Worm (Caenorhabditis elegans) whole organism, L2 larva: ENCODE data around the gene K02F3.9.
A peak's percentile ranks its signal among the peaks of the same experiment; 100 is the strongest.

Source experiments
- C34F6.9 ChIP-seq: fragments of 150-350 bp; optimal IDR thresholded peaks from 2 replicates; lab custom pipeline; 2014; ENCODE audit warnings: missing biosample characterization, missing genetic modification characterization
- F13H6.1 ChIP-seq: sonication (generic microtip); optimal IDR thresholded peaks from 2 replicates; lab custom pipeline; 2016; ENCODE audit warnings: missing genetic modification characterization, missing compliant biosample characterization
- Y55F3AM.14 ChIP-seq: fragments of 200-800 bp; sonication (Bioruptor generic); optimal IDR thresholded peaks from 2 replicates; lab custom pipeline; 2018; ENCODE audit warnings: mild to moderate bottlenecking, missing genetic modification characterization, missing compliant biosample characterization
- ama-1 ChIP-seq: fragments of 150-350 bp; optimal IDR thresholded peaks from 2 replicates; lab custom pipeline; 2018; ENCODE audit warnings: inconsistent platforms
- blmp-1 ChIP-seq: sonication (generic microtip); optimal IDR thresholded peaks from 2 replicates; lab custom pipeline; 2017; ENCODE audit warnings: missing genetic modification characterization, mild to moderate bottlenecking, missing compliant biosample characterization, antibody characterized with exemption, moderate library complexity; ENCODE audit not compliant: insufficient read depth
- ceh-82 ChIP-seq: fragments of 150-350 bp; optimal IDR thresholded peaks from 2 replicates; lab custom pipeline; 2014; ENCODE audit warnings: missing biosample characterization, missing genetic modification characterization
- crh-2 ChIP-seq: sonication (generic microtip); optimal IDR thresholded peaks from 2 replicates; lab custom pipeline; 2017; ENCODE audit warnings: missing biosample characterization, missing genetic modification characterization
- dmd-4 ChIP-seq: sonication (generic microtip); optimal IDR thresholded peaks from 2 replicates; lab custom pipeline; 2017; ENCODE audit warnings: missing biosample characterization, missing genetic modification characterization
- egl-27 ChIP-seq: sonication (generic microtip); optimal IDR thresholded peaks from 3 replicates; lab custom pipeline; 2017; ENCODE audit warnings: missing biosample characterization, missing genetic modification reagents, missing genetic modification characterization
- elt-1 ChIP-seq: fragments of 150-350 bp; optimal IDR thresholded peaks from 2 replicates; lab custom pipeline; 2014; ENCODE audit warnings: missing biosample characterization, missing genetic modification characterization
- elt-3 ChIP-seq: sonication (generic microtip); optimal IDR thresholded peaks from 2 replicates; lab custom pipeline; 2017; ENCODE audit warnings: missing biosample characterization, missing genetic modification characterization
- fos-1 ChIP-seq: fragments of 150-350 bp; optimal IDR thresholded peaks from 2 replicates; lab custom pipeline; 2014; ENCODE audit warnings: missing biosample characterization, missing genetic modification characterization
- gmeb-1 ChIP-seq: fragments of 150-350 bp; optimal IDR thresholded peaks from 2 replicates; lab custom pipeline; 2014; ENCODE audit warnings: missing biosample characterization, missing genetic modification characterization
- lin-11 ChIP-seq: fragments of 150-350 bp; sonication (generic microtip); optimal IDR thresholded peaks from 2 replicates; lab custom pipeline; 2014; ENCODE audit warnings: missing biosample characterization, missing genetic modification characterization, inconsistent platforms, mixed read lengths
- lin-13 ChIP-seq: fragments of 150-350 bp; optimal IDR thresholded peaks from 2 replicates; lab custom pipeline; 2014; ENCODE audit warnings: missing biosample characterization, missing genetic modification reagents, missing genetic modification characterization
- lin-39 ChIP-seq: fragments of 150-350 bp; optimal IDR thresholded peaks from 2 replicates; lab custom pipeline; 2014; ENCODE audit warnings: missing biosample characterization, missing genetic modification reagents, missing genetic modification characterization
- lsy-2 ChIP-seq, 2 experiments: fragments of 150-350 bp in 1 of 2; sonication (generic microtip) in 1 of 2; optimal IDR thresholded peaks; 2 replicates each; lab custom pipeline; 2014 to 2017; ENCODE audit warnings: missing biosample characterization in 2 of 2, missing genetic modification characterization in 2 of 2
- mab-5 ChIP-seq: fragments of 150-350 bp; optimal IDR thresholded peaks from 2 replicates; lab custom pipeline; 2014; ENCODE audit warnings: missing biosample characterization, missing genetic modification characterization
- mdl-1 ChIP-seq, 2 experiments: fragments of 150-350 bp in 1 of 2; sonication (generic microtip) in 1 of 2; optimal IDR thresholded peaks; 2 replicates each; lab custom pipeline; 2017; ENCODE audit warnings: missing biosample characterization in 2 of 2, missing genetic modification characterization in 2 of 2
- nhr-10 ChIP-seq: sonication (generic microtip); optimal IDR thresholded peaks from 2 replicates; lab custom pipeline; 2017; ENCODE audit warnings: missing biosample characterization, missing genetic modification characterization
- nhr-11 ChIP-seq: fragments of 150-350 bp; optimal IDR thresholded peaks from 2 replicates; lab custom pipeline; 2014; ENCODE audit warnings: missing biosample characterization, missing genetic modification characterization
- nhr-12 ChIP-seq: fragments of 150-350 bp; optimal IDR thresholded peaks from 2 replicates; lab custom pipeline; 2014; ENCODE audit warnings: missing biosample characterization, missing genetic modification characterization
- nhr-129 ChIP-seq: fragments of 150-350 bp; optimal IDR thresholded peaks from 2 replicates; lab custom pipeline; 2014; ENCODE audit warnings: missing biosample characterization, missing genetic modification characterization
- nhr-21 ChIP-seq: fragments of 150-350 bp; optimal IDR thresholded peaks from 2 replicates; lab custom pipeline; 2014; ENCODE audit warnings: missing biosample characterization, missing genetic modification characterization
- nhr-23 ChIP-seq: fragments of 150-350 bp; optimal IDR thresholded peaks from 2 replicates; lab custom pipeline; 2014; ENCODE audit warnings: missing biosample characterization, missing genetic modification reagents, missing genetic modification characterization
- nhr-237 ChIP-seq: fragments of 150-350 bp; optimal IDR thresholded peaks from 2 replicates; lab custom pipeline; 2014; ENCODE audit warnings: missing biosample characterization, missing genetic modification characterization
- nhr-6 ChIP-seq: fragments of 150-350 bp; optimal IDR thresholded peaks from 2 replicates; lab custom pipeline; 2014; ENCODE audit warnings: missing biosample characterization, missing genetic modification characterization
- nhr-77 ChIP-seq: fragments of 150-350 bp; optimal IDR thresholded peaks from 2 replicates; lab custom pipeline; 2014; ENCODE audit warnings: missing biosample characterization, missing genetic modification characterization
- sem-4 ChIP-seq: fragments of 150-350 bp; optimal IDR thresholded peaks from 2 replicates; lab custom pipeline; 2014; ENCODE audit warnings: missing biosample characterization, missing genetic modification reagents, missing genetic modification characterization
- skn-1 ChIP-seq: sonication (generic microtip); optimal IDR thresholded peaks from 2 replicates; lab custom pipeline; 2017; ENCODE audit warnings: missing biosample characterization, missing genetic modification characterization
- sma-3 ChIP-seq: sonication (generic microtip); optimal IDR thresholded peaks from 2 replicates; lab custom pipeline; 2016; ENCODE audit warnings: missing genetic modification reagents, missing genetic modification characterization, missing compliant biosample characterization
- sma-9 ChIP-seq, 2 experiments: fragments of 150-350 bp in 1 of 2; sonication (generic microtip) in 1 of 2; optimal IDR thresholded peaks; 2 replicates each; lab custom pipeline; 2014 to 2016; ENCODE audit warnings: missing genetic modification characterization in 2 of 2, mild to moderate bottlenecking in 1 of 2, missing biosample characterization in 1 of 2, missing compliant biosample characterization in 1 of 2, missing genetic modification reagents in 1 of 2, moderate library complexity in 1 of 2
- unc-55 ChIP-seq: fragments of 150-350 bp; sonication (generic microtip); optimal IDR thresholded peaks from 3 replicates; lab custom pipeline; 2014; ENCODE audit warnings: missing biosample characterization, missing genetic modification reagents, missing genetic modification characterization
- unc-62 ChIP-seq: fragments of 150-350 bp; optimal IDR thresholded peaks from 2 replicates; lab custom pipeline; 2014; ENCODE audit warnings: missing biosample characterization, missing genetic modification reagents, missing genetic modification characterization
- zag-1 ChIP-seq: fragments of 150-350 bp; optimal IDR thresholded peaks from 2 replicates; lab custom pipeline; 2014; ENCODE audit warnings: missing biosample characterization, missing genetic modification characterization
- ztf-11 ChIP-seq: sonication (generic microtip); optimal IDR thresholded peaks from 2 replicates; lab custom pipeline; 2017; ENCODE audit warnings: missing biosample characterization, missing genetic modification characterization
- ztf-4 ChIP-seq: fragments of 150-350 bp; optimal IDR thresholded peaks from 2 replicates; lab custom pipeline; 2014; ENCODE audit warnings: missing biosample characterization, missing genetic modification characterization

Gene K02F3.9

DNA sequence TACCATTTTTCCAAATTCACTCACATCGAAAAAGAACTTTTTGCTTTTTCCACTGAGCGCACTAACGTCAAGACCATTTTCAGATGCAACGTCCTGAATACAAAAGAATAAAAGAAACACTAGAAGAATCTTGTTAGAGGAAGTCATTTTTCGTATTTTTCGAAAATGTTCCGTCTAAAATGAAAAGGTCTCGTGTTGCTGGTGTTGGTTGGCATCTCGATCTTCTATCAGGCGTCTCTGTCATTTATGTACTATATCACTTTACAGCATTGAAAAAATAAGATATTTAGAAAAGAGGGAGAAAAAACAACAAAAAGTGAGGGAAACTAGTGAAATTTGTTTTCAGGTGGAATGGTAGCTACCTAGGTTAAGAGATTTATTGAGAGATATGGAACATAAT is at the start of gene K02F3.9:
TSS of gene K02F3.9 (minus strand) at position 190 of the 400 bp plus-strand sequence.
- TF ChIP-seq nhr-23 (tag; lab: Kevin White, UChicago) (no peak), mdl-1 (tag; optimal IDR thresholded peaks at IDR 0.05; lab: Kevin White, UChicago) (no peak), sma-9 (GFP tag; optimal IDR thresholded peaks at IDR 0.05; lab: Kevin White, UChicago) (no peak), sma-9 (tag; optimal IDR thresholded peaks at IDR 0.05; lab: Kevin White, UChicago) (no peak), mab-5 (tag; lab: Kevin White, UChicago) (no peak), elt-1 (tag; lab: Kevin White, UChicago) (no peak), nhr-10 (no peak), sma-3 (GFP tag; lab: Kevin White, UChicago) (no peak)
- TF ChIP-seq, all 48 proteins: peak for 0

DNA sequence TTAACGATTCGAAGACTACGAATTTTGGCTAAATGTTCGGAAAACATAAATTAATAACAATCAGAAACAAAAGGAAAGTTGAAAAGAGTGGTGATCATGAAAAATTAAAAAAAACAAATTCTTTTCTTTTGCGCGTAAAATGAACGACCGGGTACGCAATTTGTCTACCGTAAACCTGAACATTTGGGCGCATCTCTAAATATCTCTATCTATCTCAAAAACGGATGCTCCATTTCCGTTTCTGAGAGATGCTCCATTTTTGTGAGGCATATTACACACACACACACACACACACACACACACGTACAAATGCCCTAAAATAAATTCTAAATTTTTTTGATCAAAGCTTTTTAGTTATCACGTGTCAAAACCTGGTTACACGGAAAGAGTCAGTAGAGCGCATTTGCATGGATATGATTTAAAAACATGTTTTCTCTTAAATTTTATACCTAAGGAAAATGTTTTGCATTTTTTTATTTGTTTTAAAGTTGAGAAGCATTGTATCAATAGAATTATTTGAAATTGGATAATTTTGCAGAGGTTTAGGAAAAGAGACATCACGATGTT is 47.9 kb upstream of the K02F3.9 start:
- TF ChIP-seq skn-1 (tag; lab: Kevin White, UChicago) (no peak), lsy-2 (tag; optimal IDR thresholded peaks at IDR 0.05; lab: Kevin White, UChicago) (peak in 1 of 2 experiments; percentile 69), C34F6.9 (tag; lab: Kevin White, UChicago) (peak; percentile 64), unc-55 (GFP tag; lab: Kevin White, UChicago) (peak; percentile 11)

DNA sequence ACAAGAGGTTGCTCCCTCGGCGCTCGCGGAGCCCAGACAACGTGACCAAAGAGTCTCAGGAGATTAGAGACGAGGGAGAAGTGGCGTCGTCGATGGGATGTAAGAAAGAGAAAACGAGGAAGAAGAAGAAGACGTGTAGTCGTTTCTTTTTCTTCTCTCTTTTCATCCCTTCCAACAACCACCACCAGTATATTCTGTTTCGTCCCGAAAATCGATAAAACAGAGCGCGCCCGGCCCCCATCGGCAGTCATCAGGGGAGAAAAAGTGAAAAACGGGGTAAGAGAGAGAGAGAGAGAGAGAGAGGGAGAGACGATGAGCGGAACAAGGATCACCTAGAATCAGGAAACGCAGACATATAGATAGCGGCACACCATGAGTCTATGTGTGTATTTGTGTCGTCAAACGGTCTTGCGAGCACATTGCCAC is 46.7 kb upstream of the K02F3.9 start:
- TF ChIP-seq mdl-1 (tag; optimal IDR thresholded peaks at IDR 0.05; lab: Kevin White, UChicago): peak; percentile 12 to 72
- peak; percentile 68 for TF ChIP-seq sem-4 (tag; lab: Kevin White, UChicago)
- no peak for TF ChIP-seq egl-27 (tag; lab: Kevin White, UChicago)
- TF ChIP-seq gmeb-1 (tag; lab: Kevin White, UChicago): peak; percentile 53
- TF ChIP-seq lsy-2 (tag; optimal IDR thresholded peaks at IDR 0.05; lab: Kevin White, UChicago): peak; percentile 64 to 78
- peak; percentile 26 for TF ChIP-seq nhr-21 (tag; lab: Kevin White, UChicago)
- TF ChIP-seq lin-13 (GFP tag; lab: Kevin White, UChicago): peak; percentile 55
- no peak for TF ChIP-seq ceh-82
- peak; percentile 79 for TF ChIP-seq C34F6.9 (tag; lab: Kevin White, UChicago)
- no peak for TF ChIP-seq ama-1
- TF ChIP-seq elt-3 (tag; lab: Kevin White, UChicago): no peak
- peak; percentile 23 for TF ChIP-seq ztf-4
- peak; percentile 71 for TF ChIP-seq Y55F3AM.14 (GFP tag; lab: Kevin White, UChicago)
- TF ChIP-seq elt-1 (tag; lab: Kevin White, UChicago): no peak
- no peak for TF ChIP-seq unc-62
- TF ChIP-seq dmd-4: no peak
- peak; percentile 72 for TF ChIP-seq F13H6.1 (tag; lab: Kevin White, UChicago)
- TF ChIP-seq zag-1: peak; percentile 28
- peak; percentile 93 for TF ChIP-seq unc-55 (GFP tag; lab: Kevin White, UChicago)
- peak; percentile 40 for TF ChIP-seq sma-3 (GFP tag; lab: Kevin White, UChicago)
- TF ChIP-seq skn-1 (tag; lab: Kevin White, UChicago): no peak
- TF ChIP-seq nhr-11 (tag; lab: Kevin White, UChicago): no peak
- TF ChIP-seq nhr-12 (tag; lab: Kevin White, UChicago): no peak
- TF ChIP-seq lin-39: no peak
- TF ChIP-seq ztf-11 (tag; lab: Kevin White, UChicago): no peak
- TF ChIP-seq nhr-129 (tag; lab: Kevin White, UChicago): peak; percentile 73
- TF ChIP-seq nhr-6 (tag; lab: Kevin White, UChicago): peak; percentile 53
- TF ChIP-seq sma-9 (GFP tag; optimal IDR thresholded peaks at IDR 0.05; lab: Kevin White, UChicago): peak; percentile 68
- no peak for TF ChIP-seq sma-9 (tag; optimal IDR thresholded peaks at IDR 0.05; lab: Kevin White, UChicago)
- TF ChIP-seq crh-2 (tag; lab: Kevin White, UChicago): peak; percentile 90
- peak; percentile 73 for TF ChIP-seq lin-11 (tag; lab: Kevin White, UChicago)
- TF ChIP-seq fos-1 (tag; lab: Kevin White, UChicago): peak; percentile 43
- TF ChIP-seq blmp-1: peak; percentile 80
- TF ChIP-seq mab-5 (tag; lab: Kevin White, UChicago): peak; percentile 72
- no peak for TF ChIP-seq nhr-77 (tag; lab: Kevin White, UChicago)
- TF ChIP-seq nhr-237 (tag; lab: Kevin White, UChicago): no peak
